Worm (Caenorhabditis elegans): ENCODE results near the gene prdm-14.

DNA sequence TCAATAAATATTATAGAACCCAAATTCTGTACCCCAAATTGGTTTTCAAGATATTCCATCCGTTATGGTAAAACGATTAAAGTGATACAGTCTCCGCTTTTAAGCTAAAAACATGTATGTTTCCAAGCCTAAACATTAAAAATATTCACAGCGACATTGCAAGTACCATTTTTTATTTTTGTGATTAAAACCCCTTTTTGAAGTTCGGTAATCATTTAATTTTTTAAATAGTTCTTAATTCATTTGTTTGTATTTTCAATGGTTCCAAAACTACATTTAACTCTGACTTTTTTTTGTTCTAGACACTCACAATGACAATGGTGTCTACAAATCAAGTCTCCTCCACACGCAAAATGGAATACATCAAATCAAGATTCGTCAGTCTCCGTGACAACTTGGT is 30.6 kb upstream of the prdm-14 start, which contains the start of gene T25B6.4:
- TF ChIP-seq ama-1 (optimal IDR thresholded peaks at IDR 0.05) (no peak), hmbx-1 (tag; optimal IDR thresholded peaks at IDR 0.05) (no peak), hnd-1 (tag; optimal IDR thresholded peaks at IDR 0.05) (no peak), aly-1 (tag; optimal IDR thresholded peaks at IDR 0.05) (no peak), tra-4 (tag; optimal IDR thresholded peaks at IDR 0.05) (no peak), F13C5.2 (tag; optimal IDR thresholded peaks at IDR 0.05) (no peak), hmg-4 (GFP tag; optimal IDR thresholded peaks at IDR 0.05) (no peak), flt-1 (GFP tag; IDR thresholded peaks at IDR 0.05) (no peak), ets-7 (tag; optimal IDR thresholded peaks at IDR 0.05) (no peak), B0310.2 (tag; optimal IDR thresholded peaks at IDR 0.05) (no peak), ceh-36 (tag; optimal IDR thresholded peaks at IDR 0.05) (no peak)

Data from whole organism, early embryonic.